In genomic region chrX:10814113-10814512, dm6 we compare ENCODE assay signal across 5 fruit fly cellular contexts.
A peak's percentile ranks its signal among the peaks of the same experiment; 100 is the strongest.
TF ChIP-seq lines count a peak whose summit lies in the region.

No protein-coding gene starts in this region.

- TF ChIP-seq CTCF in whole organism, embryonic (GFP tag; optimal IDR thresholded peaks at IDR 0.05; lab: Kevin White, UChicago), result no peak

TF ChIP-seq in whole organism, 6 proteins besides CTCF, POLR2A, EP300 and RAD21:
- TF ChIP-seq Dll (optimal IDR thresholded peaks at IDR 0.05; lab: Kevin White, UChicago) (peak; percentile 27), psq (optimal IDR thresholded peaks at IDR 0.05; lab: Kevin White, UChicago) (no peak), EcR (GFP tag; optimal IDR thresholded peaks at IDR 0.05; lab: Kevin White, UChicago) (no peak)

TF ChIP-seq in whole organism, embryonic, 481 proteins besides CTCF, POLR2A, EP300 and RAD21 (continues in another document):
- peak in 1 of 2 experiments; percentile 59 for TF ChIP-seq crp (GFP tag; optimal IDR thresholded peaks at IDR 0.05; lab: Kevin White, UChicago)
- no peak for TF ChIP-seq nerfin-2 (GFP tag; IDR thresholded peaks at IDR 0.05; lab: Robert Waterston, UW; ENCODE audit: partially characterized antibody)
- no peak for TF ChIP-seq fd96Cb (tag; optimal IDR thresholded peaks at IDR 0.05; lab: Kevin White, UChicago)
- peak; percentile 80 to 87 for TF ChIP-seq Trl (optimal IDR thresholded peaks at IDR 0.05; lab: Kevin White, UChicago)
- TF ChIP-seq Trl (GFP tag; optimal IDR thresholded peaks at IDR 0.05; lab: Kevin White, UChicago), result peak; percentile 6
- peak; percentile 73; the same call in 1 of the 4 replicates for TF ChIP-seq chinmo (GFP tag; IDR thresholded peaks at IDR 0.05; lab: Robert Waterston, UW; ENCODE audit: partially characterized antibody)
- TF ChIP-seq CG18599 (GFP tag; optimal IDR thresholded peaks at IDR 0.05; lab: Kevin White, UChicago), result no peak
- TF ChIP-seq Tbp (GFP tag; optimal IDR thresholded peaks at IDR 0.05; lab: Kevin White, UChicago), result no peak
- TF ChIP-seq sens-2 (GFP tag; IDR thresholded peaks at IDR 0.05; lab: Robert Waterston, UW), result peak; percentile 47; the same call in 1 of the 2 replicates
- TF ChIP-seq Neu2 (GFP tag; optimal IDR thresholded peaks at IDR 0.05; lab: Kevin White, UChicago; ENCODE audit: borderline replicate concordance), result no peak
- TF ChIP-seq schlank (tag; optimal IDR thresholded peaks at IDR 0.05; lab: Kevin White, UChicago), result no peak
- no peak for TF ChIP-seq CG11456 (GFP tag; IDR thresholded peaks at IDR 0.05; lab: Robert Waterston, UW)
- no peak for TF ChIP-seq hbn (GFP tag; IDR thresholded peaks at IDR 0.05; lab: Robert Waterston, UW; ENCODE audit: partially characterized antibody)
- no peak for TF ChIP-seq CG14860 (GFP tag; IDR thresholded peaks at IDR 0.05; lab: Robert Waterston, UW; ENCODE audit: partially characterized antibody)
- TF ChIP-seq CG7745 (tag; optimal IDR thresholded peaks at IDR 0.05; lab: Kevin White, UChicago), result no peak
- 0 out of 2 replicates have a peak, but pooled peaks have one; percentile 30 for TF ChIP-seq ara (GFP tag; IDR thresholded peaks at IDR 0.05; lab: Robert Waterston, UW)
- TF ChIP-seq CG5953 (GFP tag; IDR thresholded peaks at IDR 0.05; lab: Robert Waterston, UW), result 0 out of 2 replicates have a peak, but pooled peaks have one; percentile 27
- TF ChIP-seq CG7357 (GFP tag; IDR thresholded peaks at IDR 0.05; lab: Robert Waterston, UW), result no peak
- TF ChIP-seq CG32532 (GFP tag; IDR thresholded peaks at IDR 0.05; lab: Robert Waterston, UW), result 0 out of 2 replicates have a peak, but pooled peaks have one; percentile 17
- no peak for TF ChIP-seq CG11504 (tag; optimal IDR thresholded peaks at IDR 0.05; lab: Kevin White, UChicago)

TF ChIP-seq in whole organism, prepupa, 60 proteins besides CTCF, POLR2A, EP300 and RAD21:
- peak; percentile 3 for TF ChIP-seq CG32006 (GFP tag; optimal IDR thresholded peaks at IDR 0.05; lab: Kevin White, UChicago)
- TF ChIP-seq Eip78C (GFP tag; lab: Kevin White, UChicago), result peak; percentile 41
- TF ChIP-seq eg (GFP tag; IDR thresholded peaks at IDR 0.05; lab: Robert Waterston, UW), result peak; percentile 71
- peak; percentile 71 for TF ChIP-seq fkh (GFP tag; optimal IDR thresholded peaks at IDR 0.05; lab: Kevin White, UChicago)
- no peak for TF ChIP-seq CG11902 (GFP tag; optimal IDR thresholded peaks at IDR 0.05; lab: Kevin White, UChicago)
- TF ChIP-seq dac (GFP tag; optimal IDR thresholded peaks at IDR 0.05; lab: Kevin White, UChicago), result peak; percentile 8
- peak; percentile 1 for TF ChIP-seq Blimp-1 (GFP tag; optimal IDR thresholded peaks at IDR 0.05; lab: Kevin White, UChicago)
- no peak for TF ChIP-seq CG6792 (GFP tag; optimal IDR thresholded peaks at IDR 0.05; lab: Kevin White, UChicago)
- TF ChIP-seq CG8119 (GFP tag; IDR thresholded peaks at IDR 0.05; lab: Robert Waterston, UW), result peak; percentile 61
- peak; percentile 66 for TF ChIP-seq CG6276 (GFP tag; optimal IDR thresholded peaks at IDR 0.05; lab: Kevin White, UChicago)
- TF ChIP-seq CG6163 (GFP tag; IDR thresholded peaks at IDR 0.05; lab: Robert Waterston, UW), result peak; percentile 69
- TF ChIP-seq CG3032 (tag; optimal IDR thresholded peaks at IDR 0.05; lab: Kevin White, UChicago), result no peak
- TF ChIP-seq CG15336 (GFP tag; IDR thresholded peaks at IDR 0.05; lab: Robert Waterston, UW), result peak; percentile 53; the same call in 1 of the 2 replicates
- no peak for TF ChIP-seq Met (GFP tag; optimal IDR thresholded peaks at IDR 0.05; lab: Kevin White, UChicago)
- TF ChIP-seq CG11762 (GFP tag; optimal IDR thresholded peaks at IDR 0.05; lab: Kevin White, UChicago; ENCODE audit: insufficient read depth), result no peak

TF ChIP-seq in whole organism, pupa, 21 proteins besides CTCF, POLR2A, EP300 and RAD21:
- peak; percentile 64 for TF ChIP-seq Ets98B (GFP tag; IDR thresholded peaks at IDR 0.05; lab: Robert Waterston, UW)
- peak; percentile 71; the same call in 2 of the 3 replicates for TF ChIP-seq CG4496 (GFP tag; IDR thresholded peaks at IDR 0.05; lab: Robert Waterston, UW)
- no peak for TF ChIP-seq Pif1A (GFP tag; optimal IDR thresholded peaks at IDR 0.05; lab: Kevin White, UChicago)
- peak; percentile 53; the same call in 1 of the 2 replicates for TF ChIP-seq CG32121 (GFP tag; IDR thresholded peaks at IDR 0.05; lab: Robert Waterston, UW)
- TF ChIP-seq EcR (GFP tag; optimal IDR thresholded peaks at IDR 0.05; lab: Kevin White, UChicago), result no peak
- no peak for TF ChIP-seq Snoo (tag; optimal IDR thresholded peaks at IDR 0.05; lab: Kevin White, UChicago)
- TF ChIP-seq CG12605 (GFP tag; IDR thresholded peaks at IDR 0.05; lab: Robert Waterston, UW), result peak; percentile 47; the same call in 1 of the 2 replicates
- no peak for TF ChIP-seq CG13204 (GFP tag; optimal IDR thresholded peaks at IDR 0.05; lab: Kevin White, UChicago)
- no peak for TF ChIP-seq rn (GFP tag; IDR thresholded peaks at IDR 0.05; lab: Robert Waterston, UW)
- peak; percentile 54; the same call in 1 of the 3 replicates for TF ChIP-seq fd96Ca (GFP tag; IDR thresholded peaks at IDR 0.05; lab: Robert Waterston, UW)
- no peak for TF ChIP-seq CG10348 (GFP tag; IDR thresholded peaks at IDR 0.05; lab: Robert Waterston, UW)

TF ChIP-seq in whole organism, wandering third instar larva, 38 proteins besides CTCF, POLR2A, EP300 and RAD21:
- TF ChIP-seq Vsx2 (GFP tag; optimal IDR thresholded peaks at IDR 0.05; lab: Kevin White, UChicago; ENCODE audit: partially characterized antibody), result no peak
- TF ChIP-seq Mio (GFP tag; optimal IDR thresholded peaks at IDR 0.05; lab: Kevin White, UChicago), result no peak
- no peak for TF ChIP-seq CG32264 (GFP tag; optimal IDR thresholded peaks at IDR 0.05; lab: Kevin White, UChicago)
- no peak for TF ChIP-seq Hr83 (GFP tag; optimal IDR thresholded peaks at IDR 0.05; lab: Kevin White, UChicago; ENCODE audit: poor library complexity, severe bottlenecking)
- TF ChIP-seq Hr78 (GFP tag; optimal IDR thresholded peaks at IDR 0.05; lab: Kevin White, UChicago), result no peak
- no peak for TF ChIP-seq psq (GFP tag; optimal IDR thresholded peaks at IDR 0.05; lab: Kevin White, UChicago)
- peak; percentile 35 for TF ChIP-seq Dif (GFP tag; optimal IDR thresholded peaks at IDR 0.05; lab: Kevin White, UChicago; ENCODE audit: partially characterized antibody)
- TF ChIP-seq jim (GFP tag; optimal IDR thresholded peaks at IDR 0.05; lab: Kevin White, UChicago), result no peak
- no peak for TF ChIP-seq sage (GFP tag; optimal IDR thresholded peaks at IDR 0.05; lab: Kevin White, UChicago)
- no peak for TF ChIP-seq ey (GFP tag; optimal IDR thresholded peaks at IDR 0.05; lab: Kevin White, UChicago)
- TF ChIP-seq Dfd (GFP tag; optimal IDR thresholded peaks at IDR 0.05; lab: Kevin White, UChicago), result no peak
- no peak for TF ChIP-seq Jra (GFP tag; optimal IDR thresholded peaks at IDR 0.05; lab: Kevin White, UChicago)
- TF ChIP-seq CrebA (GFP tag; optimal IDR thresholded peaks at IDR 0.05; lab: Kevin White, UChicago; ENCODE audit: borderline replicate concordance), result no peak
- peak in 1 of 2 experiments; percentile 2 for TF ChIP-seq dl (GFP tag; optimal IDR thresholded peaks at IDR 0.05; lab: Kevin White, UChicago; ENCODE audit: insufficient read depth in 1 of 2, partially characterized antibody in 2 of 2)
- no peak for TF ChIP-seq pan (optimal IDR thresholded peaks at IDR 0.05; lab: Kevin White, UChicago)
